Fruit fly (Drosophila melanogaster) whole organism, embryonic: ENCODE measurements around the gene Fie.

ENCODE experiments used
- BtbVII ChIP-seq: fragments of 200-800 bp; sonication (Bioruptor generic); optimal IDR thresholded peaks from 3 replicates; lab custom pipeline; 2017; ENCODE audit warnings: missing biosample characterization, mild to moderate bottlenecking, missing genetic modification characterization
- C15 ChIP-seq: fragments of 200-800 bp; sonication (Bioruptor generic); IDR thresholded peaks from 3 replicates; pipeline ENCODE4 v1.3.6; 2022; ENCODE audit warnings: missing biosample characterization, missing genetic modification characterization
- CG10543 ChIP-seq: fragments of 200-800 bp; sonication (Bioruptor generic); optimal IDR thresholded peaks from 3 replicates; lab custom pipeline; 2017; ENCODE audit warnings: missing biosample characterization, mild to moderate bottlenecking, missing genetic modification characterization, moderate library complexity
- CG10654 ChIP-seq: fragments of 200-800 bp; sonication (Bioruptor generic); optimal IDR thresholded peaks from 2 replicates; lab custom pipeline; 2016; ENCODE audit warnings: missing biosample characterization, missing genetic modification characterization
- CG11456 ChIP-seq: fragments of 200-800 bp; sonication (Bioruptor generic); IDR thresholded peaks from 3 replicates; pipeline ENCODE4 v1.3.6; 2022; ENCODE audit warnings: missing biosample characterization, missing genetic modification characterization
- CG12155 ChIP-seq: fragments of 200-800 bp; sonication (Bioruptor generic); optimal IDR thresholded peaks from 3 replicates; lab custom pipeline; 2016; ENCODE audit warnings: missing biosample characterization, missing genetic modification characterization
- CG12659 ChIP-seq: fragments of 200-800 bp; sonication (Bioruptor generic); optimal IDR thresholded peaks from 3 replicates; lab custom pipeline; 2017; ENCODE audit warnings: mild to moderate bottlenecking, missing biosample characterization, missing genetic modification reagents, missing genetic modification characterization
- CG12769 ChIP-seq: fragments of 200-800 bp; sonication (Bioruptor generic); optimal IDR thresholded peaks from 2 replicates; lab custom pipeline; 2019; ENCODE audit warnings: missing biosample characterization, mild to moderate bottlenecking, missing genetic modification characterization, moderate library complexity
- CG13624 ChIP-seq: fragments of 200-800 bp; sonication (Bioruptor generic); optimal IDR thresholded peaks from 2 replicates; lab custom pipeline; 2016; ENCODE audit warnings: missing biosample characterization, missing genetic modification characterization
- CG14860 ChIP-seq: fragments of 200-800 bp; sonication (Bioruptor generic); IDR thresholded peaks from 3 replicates; pipeline ENCODE4 v1.3.6; 2022; ENCODE audit warnings: missing biosample characterization, missing genetic modification characterization; ENCODE audit not compliant: partially characterized antibody
- CG17186 ChIP-seq: fragments of 200-800 bp; sonication (Bioruptor generic); optimal IDR thresholded peaks from 3 replicates; lab custom pipeline; 2017; ENCODE audit warnings: missing biosample characterization, missing genetic modification reagents, missing genetic modification characterization
- CG2202 ChIP-seq: fragments of 200-800 bp; sonication (Bioruptor generic); optimal IDR thresholded peaks from 2 replicates; lab custom pipeline; 2018; ENCODE audit warnings: missing biosample characterization, mild to moderate bottlenecking, missing genetic modification characterization
- CG31441 ChIP-seq: fragments of 200-800 bp; sonication (Bioruptor generic); IDR thresholded peaks from 2 replicates; pipeline ENCODE4 v1.3.6; 2022; ENCODE audit warnings: missing biosample characterization, missing genetic modification characterization
- CG33213 ChIP-seq: fragments of 200-800 bp; sonication (Bioruptor generic); optimal IDR thresholded peaks from 3 replicates; lab custom pipeline; 2016; ENCODE audit warnings: missing biosample characterization, missing genetic modification characterization
- CG3407 ChIP-seq: fragments of 200-800 bp; sonication (Bioruptor generic); optimal IDR thresholded peaks from 2 replicates; lab custom pipeline; 2018; ENCODE audit warnings: missing biosample characterization, mild to moderate bottlenecking, missing genetic modification characterization
- CG34224 ChIP-seq: fragments of 200-800 bp; sonication (Bioruptor generic); IDR thresholded peaks from 3 replicates; pipeline ENCODE4 v1.3.6; 2022; ENCODE audit warnings: missing biosample characterization, missing genetic modification characterization; ENCODE audit not compliant: partially characterized antibody
- CG34376 ChIP-seq: fragments of 200-800 bp; sonication (Bioruptor generic); optimal IDR thresholded peaks from 2 replicates; lab custom pipeline; 2018; ENCODE audit warnings: missing biosample characterization, mild to moderate bottlenecking, missing genetic modification characterization
- CG3995 ChIP-seq: fragments of 200-800 bp; sonication (Bioruptor generic); optimal IDR thresholded peaks from 3 replicates; lab custom pipeline; 2016; ENCODE audit warnings: missing biosample characterization, missing genetic modification characterization
- CG7556 ChIP-seq: fragments of 200-800 bp; sonication (Bioruptor generic); optimal IDR thresholded peaks from 2 replicates; lab custom pipeline; 2017; ENCODE audit warnings: missing biosample characterization, mild to moderate bottlenecking, missing genetic modification characterization
- CG7786 ChIP-seq: fragments of 200-800 bp; sonication (Bioruptor generic); optimal IDR thresholded peaks from 2 replicates; lab custom pipeline; 2016; ENCODE audit warnings: missing biosample characterization, missing genetic modification characterization
- CG7928 ChIP-seq: fragments of 200-800 bp; sonication (Bioruptor generic); optimal IDR thresholded peaks from 2 replicates; lab custom pipeline; 2017; ENCODE audit warnings: missing biosample characterization, mild to moderate bottlenecking, missing genetic modification characterization
- CG8281 ChIP-seq: fragments of 200-800 bp; sonication (Bioruptor generic); optimal IDR thresholded peaks from 2 replicates; lab custom pipeline; 2018; ENCODE audit warnings: missing biosample characterization, mild to moderate bottlenecking, missing genetic modification characterization, moderate library complexity
- CG9727 ChIP-seq: fragments of 200-800 bp; sonication (Bioruptor generic); optimal IDR thresholded peaks from 3 replicates; lab custom pipeline; 2017; ENCODE audit warnings: missing biosample characterization, mild to moderate bottlenecking, missing genetic modification characterization
- CG9932 ChIP-seq: fragments of 200-800 bp; sonication (Bioruptor generic); IDR thresholded peaks from 2 replicates; pipeline ENCODE4 v1.3.6; 2022; ENCODE audit warnings: missing biosample characterization, missing genetic modification characterization
- CrebB ChIP-seq: fragments of 200-800 bp; sonication (Bioruptor generic); optimal IDR thresholded peaks from 3 replicates; lab custom pipeline; 2018; ENCODE audit warnings: missing biosample characterization, mild to moderate bottlenecking, missing genetic modification characterization
- Dp ChIP-seq: fragments of 200-800 bp; sonication (Bioruptor generic); optimal IDR thresholded peaks from 2 replicates; lab custom pipeline; 2018; ENCODE audit warnings: missing biosample characterization, mild to moderate bottlenecking, missing genetic modification characterization, moderate library complexity
- Fer1 ChIP-seq: fragments of 200-800 bp; sonication (Bioruptor generic); optimal IDR thresholded peaks from 2 replicates; lab custom pipeline; 2017; ENCODE audit warnings: missing biosample characterization, mild to moderate bottlenecking, missing genetic modification characterization
- GATAe ChIP-seq: fragments of 200-800 bp; sonication (Bioruptor generic); conservative IDR thresholded peaks from 2 replicates; pipeline ENCODE4 v1.3.6; 2022; ENCODE audit warnings: missing biosample characterization, missing genetic modification characterization
- HmgZ ChIP-seq: fragments of 200-800 bp; sonication (Bioruptor generic); optimal IDR thresholded peaks from 2 replicates; lab custom pipeline; 2018; ENCODE audit warnings: missing biosample characterization, mild to moderate bottlenecking, missing genetic modification characterization
- Hmr ChIP-seq: fragments of 200-800 bp; sonication (Bioruptor generic); optimal IDR thresholded peaks from 3 replicates; lab custom pipeline; 2017; ENCODE audit warnings: mild to moderate bottlenecking, missing biosample characterization, missing genetic modification reagents, missing genetic modification characterization
- Lim3 ChIP-seq: fragments of 200-800 bp; sonication (Bioruptor generic); IDR thresholded peaks from 2 replicates; pipeline ENCODE4 v1.3.6; 2022; ENCODE audit warnings: missing biosample characterization, missing genetic modification characterization
- Med ChIP-seq: fragments of 200-800 bp; sonication (Bioruptor generic); peaks from one replicate; lab custom pipeline; 2016; ENCODE audit warnings: missing biosample characterization, missing genetic modification characterization, mild to moderate bottlenecking, inconsistent platforms, moderate library complexity
- Pdp1 ChIP-seq, 2 experiments: fragments of 200-800 bp; sonication (Bioruptor generic); optimal IDR thresholded peaks; 3 replicates each; lab custom pipeline; 2016; ENCODE audit warnings: missing biosample characterization in 2 of 2, missing genetic modification characterization in 2 of 2, mild to moderate bottlenecking in 1 of 2, moderate library complexity in 1 of 2
- Ssrp ChIP-seq: fragments of 200-800 bp; sonication (Bioruptor generic); optimal IDR thresholded peaks from 2 replicates; lab custom pipeline; 2018; ENCODE audit warnings: missing biosample characterization, mild to moderate bottlenecking, missing genetic modification characterization, moderate library complexity
- az2 ChIP-seq: fragments of 200-800 bp; sonication (Bioruptor generic); optimal IDR thresholded peaks from 3 replicates; lab custom pipeline; 2016; ENCODE audit warnings: missing biosample characterization, missing genetic modification characterization
- bowl ChIP-seq: fragments of 200-800 bp; sonication (Bioruptor generic); IDR thresholded peaks from 2 replicates; pipeline ENCODE4 v1.3.6; 2022; ENCODE audit warnings: missing biosample characterization, missing genetic modification characterization
- chinmo ChIP-seq: fragments of 200-800 bp; sonication (Bioruptor generic); IDR thresholded peaks from 4 replicates; pipeline ENCODE4 v1.3.6; 2022; ENCODE audit warnings: missing biosample characterization, missing genetic modification characterization; ENCODE audit not compliant: partially characterized antibody
- ci ChIP-seq: fragments of 200-800 bp; sonication (Bioruptor generic); IDR thresholded peaks from 3 replicates; pipeline ENCODE4 v1.3.6; 2022; ENCODE audit warnings: missing biosample characterization, missing genetic modification characterization
- exex ChIP-seq: fragments of 200-800 bp; sonication (Bioruptor generic); optimal IDR thresholded peaks from 4 replicates; lab custom pipeline; 2018; ENCODE audit warnings: missing biosample characterization, mild to moderate bottlenecking, missing genetic modification characterization, moderate library complexity
- eyg ChIP-seq: fragments of 200-800 bp; sonication (Bioruptor generic); optimal IDR thresholded peaks from 3 replicates; lab custom pipeline; 2016; ENCODE audit warnings: missing biosample characterization, missing genetic modification characterization
- grn ChIP-seq: fragments of 200-800 bp; sonication (Bioruptor generic); optimal IDR thresholded peaks from 3 replicates; lab custom pipeline; 2017; ENCODE audit warnings: missing biosample characterization, missing genetic modification characterization
- ham ChIP-seq: fragments of 200-800 bp; sonication (Bioruptor generic); IDR thresholded peaks from 2 replicates; pipeline ENCODE4 v1.3.6; 2022; ENCODE audit warnings: missing biosample characterization, missing genetic modification characterization
- ind ChIP-seq: fragments of 200-800 bp; sonication (Bioruptor generic); optimal IDR thresholded peaks from 3 replicates; lab custom pipeline; 2016; ENCODE audit warnings: missing biosample characterization, missing genetic modification characterization
- kah ChIP-seq: fragments of 200-800 bp; sonication (Bioruptor generic); optimal IDR thresholded peaks from 2 replicates; lab custom pipeline; 2018; ENCODE audit warnings: missing biosample characterization, mild to moderate bottlenecking, missing genetic modification characterization
- otp ChIP-seq: fragments of 200-800 bp; sonication (Bioruptor generic); IDR thresholded peaks from 3 replicates; pipeline ENCODE4, ENCODE4 v1.3.6; 2022; ENCODE audit warnings: missing biosample characterization, missing genetic modification characterization
- pan ChIP-seq, 4 experiments: fragments of >200 bp in 3 of 4; fragments of 200-800 bp in 1 of 4; sonication (Bioruptor generic) in 1 of 4; optimal IDR thresholded peaks in 3 of 4; IDR thresholded peaks in 1 of 4; 2 replicates each; pipeline versions ENCODE4 v1.3.6 to Lab custom; 2017 to 2022; ENCODE audit warnings: missing biosample characterization in 2 of 4, missing genetic modification characterization in 2 of 4, mixed read lengths in 1 of 4
- peb ChIP-seq: fragments of 200-800 bp; sonication (Bioruptor generic); IDR thresholded peaks from 2 replicates; pipeline ENCODE4 v1.3.6; 2022; ENCODE audit warnings: missing biosample characterization, missing genetic modification characterization
- wek ChIP-seq: fragments of 200-800 bp; sonication (Bioruptor generic); optimal IDR thresholded peaks from 3 replicates; lab custom pipeline; 2018; ENCODE audit warnings: missing biosample characterization, mild to moderate bottlenecking, missing genetic modification characterization, moderate library complexity

Fie gene

DNA sequence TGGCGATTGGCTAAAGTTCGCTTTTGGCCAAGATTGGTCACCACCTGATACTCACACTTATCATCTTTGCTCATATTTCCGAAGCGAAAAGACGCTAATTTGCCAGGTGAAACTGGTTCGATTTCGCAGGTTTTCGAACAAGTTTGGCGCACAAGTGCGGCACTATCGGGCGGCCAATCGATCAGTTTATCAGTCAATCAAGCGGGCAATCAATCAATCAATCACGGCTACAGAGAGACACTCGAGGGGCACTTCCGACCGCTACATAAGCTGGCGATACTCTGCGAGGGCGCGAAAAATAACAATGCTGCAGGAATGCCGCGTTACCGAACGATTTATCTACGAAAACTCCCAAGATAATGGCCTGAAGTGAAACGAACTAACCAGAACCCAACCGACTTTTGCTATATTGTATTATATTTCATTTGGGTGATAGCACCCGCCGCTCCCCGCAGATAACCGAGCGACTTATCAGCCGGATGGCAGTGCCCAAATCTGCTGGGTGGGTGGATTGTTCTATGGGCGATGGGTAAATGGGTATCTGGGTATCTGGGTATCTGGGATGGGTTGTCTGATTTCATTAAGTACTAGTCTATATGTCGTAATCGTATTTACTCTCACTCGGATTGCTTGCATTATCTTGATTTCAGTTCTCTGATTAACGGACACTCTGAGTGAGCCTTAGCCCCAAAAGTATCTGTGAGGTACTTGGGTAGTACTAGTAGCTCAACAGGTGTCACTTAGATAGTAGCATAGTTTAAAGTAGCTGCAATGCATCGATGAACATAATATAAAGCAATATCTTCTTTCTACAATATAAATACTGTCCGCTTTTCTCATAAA is 36.8 kb downstream of the Fie start (continued):
- TF ChIP-seq CG14860 (GFP tag; lab: Robert Waterston, UW) (no peak), C15 (no peak), CG34376 (GFP tag; lab: Kevin White, UChicago) (peak; percentile 74), CG9932 (GFP tag; lab: Robert Waterston, UW) (no peak), CG3407 (GFP tag; lab: Kevin White, UChicago) (no peak), wek (no peak), eyg (no peak), CG17186 (GFP tag; lab: Kevin White, UChicago) (no peak), Fer1 (peak; percentile 29), peb (no peak), CG34224 (GFP tag; lab: Robert Waterston, UW) (no peak), CG10543 (GFP tag; lab: Kevin White, UChicago) (peak; percentile 69), ci (GFP tag; lab: Robert Waterston, UW) (no peak), CG2202 (no peak), CrebB (tag; lab: Kevin White, UChicago) (peak; percentile 0), Dp (GFP tag; lab: Kevin White, UChicago) (no peak), HmgZ (tag; lab: Kevin White, UChicago) (peak; percentile 45), CG7928 (GFP tag; lab: Kevin White, UChicago) (no peak), CG11456 (GFP tag; lab: Robert Waterston, UW) (no peak), chinmo (GFP tag; lab: Robert Waterston, UW) (peak; percentile 35; the same call in 1 of the 4 replicates), CG8281 (peak; percentile 97), CG13624 (GFP tag; lab: Kevin White, UChicago) (no peak), otp (GFP tag; lab: Robert Waterston, UW) (no peak), BtbVII (GFP tag; lab: Kevin White, UChicago) (no peak), grn (peak; percentile 99), CG31441 (GFP tag; lab: Robert Waterston, UW) (no peak), CG10654 (GFP tag; lab: Kevin White, UChicago) (no peak), CG7556 (no peak), az2 (GFP tag; lab: Kevin White, UChicago) (no peak), CG33213 (GFP tag; lab: Kevin White, UChicago) (no peak), CG7786 (GFP tag; lab: Kevin White, UChicago) (no peak), pan (optimal IDR thresholded peaks at IDR 0.05; lab: Kevin White, UChicago) (no peak), pan (GFP tag; optimal IDR thresholded peaks at IDR 0.05 in 1 of 2, IDR thresholded peaks at IDR 0.05 in 1 of 2) (no peak), GATAe (GFP tag; lab: Robert Waterston, UW) (peak; percentile 93), Ssrp (tag; lab: Kevin White, UChicago) (no peak), Pdp1 (GFP tag; optimal IDR thresholded peaks at IDR 0.05; lab: Kevin White, UChicago) (peak in 1 of 2 experiments; percentile 75), ind (GFP tag; lab: Kevin White, UChicago) (no peak), ham (GFP tag; lab: Robert Waterston, UW) (0 out of 2 replicates have a peak, but pooled peaks have one; percentile 48), CG12659 (GFP tag; lab: Kevin White, UChicago) (no peak), CG12769 (tag; lab: Kevin White, UChicago) (peak; percentile 37), Hmr (GFP tag; lab: Kevin White, UChicago) (peak; percentile 9), Med (peak; percentile 21), Lim3 (GFP tag; lab: Robert Waterston, UW) (peak; percentile 72; the same call in 1 of the 2 replicates), CG12155 (no peak), CG9727 (GFP tag; lab: Kevin White, UChicago) (no peak), CG3995 (GFP tag; lab: Kevin White, UChicago) (no peak), kah (GFP tag; lab: Kevin White, UChicago) (no peak), bowl (no peak), exex (tag; lab: Kevin White, UChicago) (peak; percentile 82)
